Worm (Caenorhabditis elegans) whole organism, mixed stage, embryonic: ENCODE measurements around the gene K08F11.1.

Source experiments
- M03D4.4 ChIP-seq: sonication (generic microtip); optimal IDR thresholded peaks from 2 replicates; lab custom pipeline; 2017; ENCODE audit warnings: mild to moderate bottlenecking, missing genetic modification characterization, missing compliant biosample characterization
- bed-3 ChIP-seq: fragments of 200-800 bp; sonication (Bioruptor generic); optimal IDR thresholded peaks from 3 replicates; lab custom pipeline; 2018; ENCODE audit warnings: mild to moderate bottlenecking, missing genetic modification characterization, moderate library complexity, missing compliant biosample characterization
- blmp-1 ChIP-seq: fragments of 150-350 bp; optimal IDR thresholded peaks from 2 replicates; lab custom pipeline; 2014; ENCODE audit warnings: missing biosample characterization, missing genetic modification characterization
- ceh-39 ChIP-seq: fragments of 150-350 bp; optimal IDR thresholded peaks from 2 replicates; lab custom pipeline; 2014; ENCODE audit warnings: missing biosample characterization, missing genetic modification characterization
- ceh-43 ChIP-seq: fragments of 200-800 bp; sonication (Bioruptor generic); optimal IDR thresholded peaks from 2 replicates; lab custom pipeline; 2018; ENCODE audit warnings: mild to moderate bottlenecking, missing genetic modification characterization, moderate library complexity, missing compliant biosample characterization
- ceh-83 ChIP-seq: fragments of 200-800 bp; sonication (Bioruptor generic); optimal IDR thresholded peaks from 2 replicates; lab custom pipeline; 2018; ENCODE audit warnings: mild to moderate bottlenecking, missing genetic modification characterization, missing compliant biosample characterization
- ces-1 ChIP-seq: fragments of 150-350 bp; optimal IDR thresholded peaks from 2 replicates; lab custom pipeline; 2014; ENCODE audit warnings: missing biosample characterization, missing genetic modification reagents, missing genetic modification characterization
- drap-1 ChIP-seq: fragments of 200-800 bp; sonication (Bioruptor generic); optimal IDR thresholded peaks from 3 replicates; lab custom pipeline; 2018; ENCODE audit warnings: mild to moderate bottlenecking, missing genetic modification characterization, missing compliant biosample characterization
- elt-1 ChIP-seq: sonication (generic microtip); optimal IDR thresholded peaks from 2 replicates; lab custom pipeline; 2017; ENCODE audit warnings: missing genetic modification characterization, mild to moderate bottlenecking, missing compliant biosample characterization, antibody characterized with exemption, moderate library complexity, borderline replicate concordance; ENCODE audit not compliant: insufficient read depth
- elt-3 ChIP-seq: fragments of 150-350 bp; optimal IDR thresholded peaks from 2 replicates; lab custom pipeline; 2014; ENCODE audit warnings: missing biosample characterization, missing genetic modification characterization
- flh-1 ChIP-seq: fragments of 200-800 bp; sonication (Bioruptor generic); optimal IDR thresholded peaks from 2 replicates; lab custom pipeline; 2018; ENCODE audit warnings: mild to moderate bottlenecking, missing genetic modification characterization, moderate library complexity, missing compliant biosample characterization
- ham-2 ChIP-seq: fragments of 200-800 bp; sonication (Bioruptor generic); optimal IDR thresholded peaks from 2 replicates; lab custom pipeline; 2018; ENCODE audit warnings: mild to moderate bottlenecking, missing genetic modification characterization, missing compliant biosample characterization
- hlh-1 ChIP-seq: fragments of 150-350 bp; optimal IDR thresholded peaks from 2 replicates; lab custom pipeline; 2014; ENCODE audit warnings: missing biosample characterization, missing genetic modification reagents, missing genetic modification characterization
- lin-13 ChIP-seq: fragments of 150-350 bp; optimal IDR thresholded peaks from 2 replicates; lab custom pipeline; 2014; ENCODE audit warnings: missing biosample characterization, missing genetic modification characterization
- lin-32 ChIP-seq: fragments of 200-800 bp; sonication (Bioruptor generic); optimal IDR thresholded peaks from 2 replicates; lab custom pipeline; 2018; ENCODE audit warnings: mild to moderate bottlenecking, missing genetic modification characterization, missing compliant biosample characterization
- lsy-2 ChIP-seq: fragments of 150-350 bp; optimal IDR thresholded peaks from 2 replicates; lab custom pipeline; 2014; ENCODE audit warnings: missing biosample characterization, missing genetic modification characterization
- mab-5 ChIP-seq: fragments of 150-350 bp; optimal IDR thresholded peaks from 2 replicates; lab custom pipeline; 2014; ENCODE audit warnings: missing biosample characterization, missing genetic modification characterization
- mep-1 ChIP-seq: fragments of 150-350 bp; optimal IDR thresholded peaks from 2 replicates; lab custom pipeline; 2017; ENCODE audit warnings: missing biosample characterization, missing genetic modification reagents, missing genetic modification characterization, inconsistent platforms
- mls-2 ChIP-seq: sonication (generic microtip); optimal IDR thresholded peaks from 2 replicates; lab custom pipeline; 2016; ENCODE audit warnings: mild to moderate bottlenecking, missing genetic modification characterization, moderate library complexity, missing compliant biosample characterization
- nhr-12 ChIP-seq: fragments of 150-350 bp; optimal IDR thresholded peaks from 2 replicates; lab custom pipeline; 2014; ENCODE audit warnings: missing biosample characterization, missing genetic modification characterization
- nhr-2 ChIP-seq: fragments of 150-350 bp; optimal IDR thresholded peaks from 2 replicates; lab custom pipeline; 2014; ENCODE audit warnings: missing biosample characterization, missing genetic modification characterization
- nhr-237 ChIP-seq: fragments of 150-350 bp; optimal IDR thresholded peaks from 2 replicates; lab custom pipeline; 2014; ENCODE audit warnings: missing biosample characterization, missing genetic modification characterization
- nhr-28 ChIP-seq: fragments of 150-350 bp; optimal IDR thresholded peaks from 2 replicates; lab custom pipeline; 2014; ENCODE audit warnings: missing biosample characterization, missing genetic modification characterization
- nhr-76 ChIP-seq: sonication (generic microtip); optimal IDR thresholded peaks from 2 replicates; lab custom pipeline; 2017; ENCODE audit warnings: missing biosample characterization, missing genetic modification characterization
- pha-4 ChIP-seq: fragments of 150-350 bp; optimal IDR thresholded peaks from 2 replicates; lab custom pipeline; 2018; ENCODE audit warnings: missing biosample characterization, missing genetic modification reagents, missing genetic modification characterization
- sem-2 ChIP-seq: fragments of 200-800 bp; sonication (Bioruptor generic); optimal IDR thresholded peaks from 2 replicates; lab custom pipeline; 2018; ENCODE audit warnings: mild to moderate bottlenecking, missing genetic modification characterization, missing compliant biosample characterization
- snpc-4 ChIP-seq: fragments of 150-350 bp; optimal IDR thresholded peaks from 2 replicates; lab custom pipeline; 2014; ENCODE audit warnings: missing biosample characterization, missing genetic modification characterization
- sptf-1 ChIP-seq: sonication (generic microtip); optimal IDR thresholded peaks from 2 replicates; lab custom pipeline; 2017; ENCODE audit warnings: mild to moderate bottlenecking, missing genetic modification characterization, moderate library complexity, missing compliant biosample characterization
- tbx-8 ChIP-seq: fragments of 200-800 bp; sonication (Bioruptor generic); optimal IDR thresholded peaks from 2 replicates; lab custom pipeline; 2018; ENCODE audit warnings: mild to moderate bottlenecking, missing genetic modification characterization, moderate library complexity, missing compliant biosample characterization
- unc-120 ChIP-seq: sonication (generic microtip); optimal IDR thresholded peaks from 2 replicates; lab custom pipeline; 2017; ENCODE audit warnings: missing genetic modification characterization, missing compliant biosample characterization; ENCODE audit not compliant: poor library complexity, severe bottlenecking
- unc-39 ChIP-seq: fragments of 150-350 bp; optimal IDR thresholded peaks from 2 replicates; lab custom pipeline; 2014; ENCODE audit warnings: missing biosample characterization, missing genetic modification characterization
- unc-62 ChIP-seq: fragments of 150-350 bp; optimal IDR thresholded peaks from 2 replicates; lab custom pipeline; 2014; ENCODE audit warnings: missing biosample characterization, missing genetic modification reagents, missing genetic modification characterization
- zip-8 ChIP-seq: fragments of 150-350 bp; optimal IDR thresholded peaks from 2 replicates; lab custom pipeline; 2014; ENCODE audit warnings: missing biosample characterization, missing genetic modification characterization
- ztf-11 ChIP-seq: fragments of 150-350 bp; optimal IDR thresholded peaks from 2 replicates; lab custom pipeline; 2014; ENCODE audit warnings: missing biosample characterization, missing genetic modification characterization

K08F11.1 gene

DNA sequence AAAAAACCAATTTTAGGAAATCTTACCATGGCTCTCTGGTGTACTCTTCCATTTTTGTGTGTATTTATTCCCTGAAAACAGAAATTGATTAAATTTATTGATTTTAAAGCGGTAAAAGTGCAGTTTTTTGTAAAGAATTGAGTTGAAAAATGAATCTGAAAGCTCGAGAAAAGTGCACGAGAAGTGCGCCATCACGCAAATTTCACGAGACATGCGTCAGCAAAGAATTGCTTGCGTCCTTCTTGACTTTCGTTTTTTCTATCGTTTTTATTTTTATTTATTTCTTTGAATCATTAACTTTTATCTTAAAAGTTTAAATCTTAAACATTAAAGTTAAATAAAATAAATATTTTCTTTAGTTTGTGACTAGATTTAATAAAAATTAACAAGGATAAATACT is 20.8 kb downstream of the K08F11.1 start, which contains the start of gene timm-17B.1:
timm-17B.1 (minus strand) TSS at position 71 of the 400 bp plus-strand sequence.
- TF ChIP-seq pha-4 (tag; lab: Kevin White, UChicago) (peak; percentile 1), ceh-83 (GFP tag; lab: Kevin White, UChicago) (no peak), lin-13 (peak; percentile 68), nhr-237 (tag; lab: Kevin White, UChicago) (peak; percentile 33), ceh-43 (GFP tag; lab: Kevin White, UChicago) (no peak), lsy-2 (tag; lab: Kevin White, UChicago) (peak; percentile 83), elt-1 (no peak), ces-1 (GFP tag; lab: Kevin White, UChicago) (peak; percentile 49), mep-1 (tag; lab: Kevin White, UChicago) (peak; percentile 68)

DNA sequence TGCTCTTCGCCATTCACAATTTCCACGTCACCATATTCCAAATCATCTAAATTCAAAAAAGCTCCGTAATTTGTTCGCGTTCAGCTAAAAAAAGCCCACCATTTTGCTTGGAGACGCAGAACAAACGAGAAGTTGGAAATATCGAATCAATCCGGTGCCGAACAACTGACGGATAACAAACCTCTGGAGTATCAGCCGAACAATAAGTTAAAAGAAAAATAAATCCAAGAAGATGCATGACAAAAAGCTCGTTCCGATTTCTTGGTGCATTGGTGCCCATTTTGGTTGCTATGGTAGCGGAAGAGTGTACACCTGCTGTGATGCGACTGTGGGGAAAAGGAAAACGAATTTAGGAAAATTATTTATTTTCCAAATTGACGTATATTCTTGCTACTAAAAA is 22.9 kb downstream of the K08F11.1 start, which contains the start of gene tctn-1:
tctn-1 (minus strand) TSS at position 280 of the 400 bp plus-strand sequence.
- peak; percentile 30 for TF ChIP-seq hlh-1
- TF ChIP-seq sptf-1 (tag; lab: Kevin White, UChicago): no peak
- TF ChIP-seq nhr-28 (tag; lab: Kevin White, UChicago): no peak
- no peak for TF ChIP-seq unc-120
- TF ChIP-seq unc-39 (tag; lab: Kevin White, UChicago): no peak

- TF ChIP-seq elt-1: no peak
- TF ChIP-seq ces-1 (GFP tag; lab: Kevin White, UChicago): peak; percentile 22
- TF ChIP-seq zip-8 (tag; lab: Kevin White, UChicago): peak; percentile 30
- peak; percentile 55 for TF ChIP-seq mep-1 (tag; lab: Kevin White, UChicago)
- peak; percentile 6 for TF ChIP-seq nhr-237 (tag; lab: Kevin White, UChicago)
- peak; percentile 33 for TF ChIP-seq drap-1 (GFP tag; lab: Kevin White, UChicago)
- no peak for TF ChIP-seq elt-3 (tag; lab: Kevin White, UChicago)
- peak; percentile 22 for TF ChIP-seq pha-4 (tag; lab: Kevin White, UChicago)
- TF ChIP-seq nhr-76: no peak
- TF ChIP-seq lsy-2 (tag; lab: Kevin White, UChicago): peak; percentile 76
- TF ChIP-seq sptf-1 (tag; lab: Kevin White, UChicago): peak; percentile 58
- TF ChIP-seq nhr-28 (tag; lab: Kevin White, UChicago): no peak
- TF ChIP-seq flh-1 (GFP tag; lab: Kevin White, UChicago): peak; percentile 4
- no peak for TF ChIP-seq blmp-1 (tag; lab: Kevin White, UChicago)
- peak; percentile 31 for TF ChIP-seq M03D4.4 (tag; lab: Kevin White, UChicago)
- TF ChIP-seq, all 35 proteins: peak for 10
Measured at ce11 chrIV:4748408-4749105, 23.9 kb downstream of the K08F11.1 start, which contains the start of gene cyc-2.1. Gene cyc-2.1 (minus strand): TSS chrIV:4749012.

ce11 chrIV:4749155-4749554 is 24.5 kb downstream of the K08F11.1 start:
- TF ChIP-seq sptf-1 (tag; lab: Kevin White, UChicago) (no peak), unc-39 (tag; lab: Kevin White, UChicago) (no peak), hlh-1 (no peak), ham-2 (no peak), mep-1 (tag; lab: Kevin White, UChicago) (no peak), ztf-11 (tag; lab: Kevin White, UChicago) (no peak), nhr-2 (tag; lab: Kevin White, UChicago) (no peak), ceh-43 (GFP tag; lab: Kevin White, UChicago) (no peak), ceh-83 (GFP tag; lab: Kevin White, UChicago) (no peak), M03D4.4 (tag; lab: Kevin White, UChicago) (no peak), nhr-28 (tag; lab: Kevin White, UChicago) (no peak)

DNA sequence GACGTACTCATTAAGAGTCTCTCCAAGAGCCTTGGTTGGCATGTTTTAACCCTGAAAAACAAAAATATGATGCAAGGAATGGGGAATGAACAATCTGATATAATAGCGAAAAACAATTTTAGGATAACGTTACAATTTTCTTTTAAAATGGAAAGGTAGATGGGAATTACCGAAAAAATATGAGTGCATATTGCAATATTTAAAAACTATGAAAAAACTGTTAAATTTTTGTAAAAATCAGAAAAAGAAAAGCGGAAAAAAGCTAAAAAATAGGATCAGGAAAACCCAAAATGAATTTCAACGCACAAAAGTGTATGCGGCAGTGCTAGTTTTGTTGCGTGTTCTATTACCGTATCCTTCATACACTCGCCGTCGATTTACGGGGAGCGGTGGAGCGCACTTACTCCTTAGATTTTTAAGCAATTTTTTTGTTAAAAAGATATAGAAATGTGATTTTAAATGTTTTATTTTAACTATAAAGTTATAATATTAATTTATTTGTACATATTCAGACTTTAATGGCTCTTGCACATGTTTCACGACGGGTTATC is 25.1 kb downstream of the K08F11.1 start, which contains the start of the genes rpl-20 and Y17G9B.5:
rpl-20 (minus strand) TSS at position 51 of the 551 bp plus-strand sequence.
Y17G9B.5 (plus strand) TSS at position 513 of the 551 bp plus-strand sequence.
- TF ChIP-seq M03D4.4 (tag; lab: Kevin White, UChicago) (peak; percentile 94), nhr-76 (peak; percentile 13), nhr-28 (tag; lab: Kevin White, UChicago) (peak; percentile 86), mls-2 (tag; lab: Kevin White, UChicago) (peak; percentile 91), lin-13 (peak; percentile 100), bed-3 (GFP tag; lab: Kevin White, UChicago) (peak; percentile 66), snpc-4 (no peak), sem-2 (peak; percentile 54), ces-1 (GFP tag; lab: Kevin White, UChicago) (peak; percentile 96), mab-5 (peak; percentile 89), elt-3 (tag; lab: Kevin White, UChicago) (peak; percentile 88), elt-1 (peak; percentile 67), drap-1 (GFP tag; lab: Kevin White, UChicago) (peak; percentile 93), pha-4 (tag; lab: Kevin White, UChicago) (peak; percentile 100), blmp-1 (tag; lab: Kevin White, UChicago) (peak; percentile 33), unc-62 (GFP tag; lab: Kevin White, UChicago) (peak; percentile 87), nhr-2 (tag; lab: Kevin White, UChicago) (peak; percentile 61), ceh-43 (GFP tag; lab: Kevin White, UChicago) (peak; percentile 88), lin-32 (peak; percentile 78), nhr-12 (tag; lab: Kevin White, UChicago) (no peak), ceh-39 (tag; lab: Kevin White, UChicago) (peak; percentile 100), zip-8 (tag; lab: Kevin White, UChicago) (no peak), mep-1 (tag; lab: Kevin White, UChicago) (peak; percentile 100), ztf-11 (tag; lab: Kevin White, UChicago) (peak; percentile 84), nhr-237 (tag; lab: Kevin White, UChicago) (peak; percentile 99), unc-39 (tag; lab: Kevin White, UChicago) (no peak), tbx-8 (GFP tag; lab: Kevin White, UChicago) (peak; percentile 89), lsy-2 (tag; lab: Kevin White, UChicago) (peak; percentile 100), hlh-1 (peak; percentile 73)
